Fruit fly (Drosophila melanogaster) whole organism, wandering third instar larva: ENCODE measurements around the gene sdk.

ENCODE experiments used
- Dif ChIP-seq: fragments of 200-275, 200-300 bp; sonication (Bioruptor generic); optimal IDR thresholded peaks from 2 replicates; lab custom pipeline; 2018; ENCODE audit warnings: missing biosample characterization, missing genetic modification characterization; ENCODE audit not compliant: partially characterized antibody
- brk ChIP-seq: fragments of 200-800 bp; sonication (Bioruptor generic); optimal IDR thresholded peaks from 2 replicates; lab custom pipeline; 2016; ENCODE audit warnings: missing biosample characterization, mild to moderate bottlenecking, missing genetic modification characterization
- dl ChIP-seq, 2 experiments: fragments of 175-275, 200-275 bp in 1 of 2; fragments of 200-275 bp in 1 of 2; sonication (Bioruptor generic); optimal IDR thresholded peaks; lab custom pipeline; 2018; ENCODE audit warnings: mild to moderate bottlenecking in 2 of 2, missing biosample characterization in 2 of 2, missing genetic modification characterization in 2 of 2, moderate library complexity in 2 of 2; ENCODE audit not compliant: partially characterized antibody in 2 of 2, insufficient read depth in 1 of 2

DNA sequence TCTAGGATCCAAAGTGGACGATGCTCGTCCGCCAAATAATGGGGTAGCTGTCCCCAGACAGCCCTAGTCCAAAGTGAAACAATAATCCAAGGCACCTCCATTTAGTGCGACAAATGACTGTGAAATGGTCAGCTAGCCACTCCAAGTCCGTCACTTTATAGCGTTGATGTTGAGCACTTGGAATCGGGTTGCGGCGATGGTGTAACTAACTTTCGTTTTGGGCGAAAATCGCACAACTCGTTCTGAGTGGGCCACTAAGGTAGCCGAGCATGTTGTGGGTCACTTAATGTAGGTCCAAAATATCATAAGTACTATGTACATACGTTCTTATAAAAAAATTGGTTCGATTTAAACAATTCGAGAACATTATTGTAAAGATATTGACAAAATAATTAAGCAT is 66.9 kb downstream of the sdk start, which contains the start of gene CG13361:
- no peak for TF ChIP-seq Dif (GFP tag; lab: Kevin White, UChicago)
- no peak for TF ChIP-seq brk
- no peak for TF ChIP-seq dl (GFP tag; optimal IDR thresholded peaks at IDR 0.05; lab: Kevin White, UChicago; ENCODE audit: insufficient read depth in 1 of 2, partially characterized antibody in 2 of 2)
